Worm (Caenorhabditis elegans) whole organism, L4/young adult: ENCODE results near the gene F44E2.7.

Source experiments
- W03F9.2 ChIP-seq: fragments of 150-350 bp; optimal IDR thresholded peaks from 2 replicates; lab custom pipeline; 2014; ENCODE audit warnings: missing biosample characterization, missing genetic modification characterization
- dao-5 ChIP-seq: sonication (generic microtip); optimal IDR thresholded peaks from 2 replicates; lab custom pipeline; 2016; ENCODE audit warnings: missing genotype, missing genetic modification characterization, moderate library complexity, missing compliant biosample characterization

DNA sequence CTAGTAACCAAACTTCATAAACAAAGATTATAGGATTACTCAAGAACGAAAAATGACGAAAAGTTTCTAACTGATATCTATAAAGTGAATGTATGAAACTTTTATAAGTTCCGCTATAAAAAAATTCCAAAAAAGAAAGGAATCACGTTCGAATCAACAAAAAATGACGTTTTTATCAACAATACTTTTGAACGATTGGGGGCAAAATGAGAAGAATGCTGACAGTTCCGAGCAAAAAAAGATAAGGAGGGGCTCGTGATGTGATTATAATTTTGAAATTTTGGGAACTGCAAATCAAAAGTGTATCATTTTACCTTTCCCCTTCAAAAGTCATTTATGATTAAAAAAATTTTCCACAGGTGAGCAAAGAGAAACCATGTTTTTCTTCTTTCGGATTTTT, 30.7 kb upstream of the F44E2.7 start:
- TF ChIP-seq dao-5 (no peak), W03F9.2 (tag; lab: Kevin White, UChicago) (no peak)
